Worm (Caenorhabditis elegans): Measurements from ENCODE around the gene T11B7.1.

The T11B7.1 gene

DNA sequence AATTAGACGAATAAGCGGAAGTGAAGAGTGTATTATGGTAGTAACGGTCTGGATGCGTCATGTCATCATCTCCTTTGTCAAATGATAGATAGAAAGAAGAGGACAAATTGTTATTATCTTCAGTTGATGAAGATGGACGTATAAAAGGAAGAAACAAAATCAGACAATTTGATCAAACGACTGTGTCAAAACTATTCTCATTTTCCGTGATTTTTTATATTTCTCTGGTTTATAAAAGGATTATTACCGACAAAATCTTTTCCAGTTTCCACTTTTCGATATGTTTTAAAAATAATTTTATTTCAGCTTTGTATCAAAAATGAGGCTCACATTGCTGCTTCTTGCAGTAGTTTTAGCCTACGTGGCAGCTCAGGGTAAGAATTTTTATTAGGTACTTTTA is 24.5 kb upstream of the T11B7.1 start, which contains the start of gene grsp-2:
Gene grsp-2, plus strand, starts transcription at position 301 of the 400 bp plus-strand sequence.
- no peak for TF ChIP-seq tbx-2 (tag; optimal IDR thresholded peaks at IDR 0.05)
- no peak for TF ChIP-seq hmg-11 (tag; optimal IDR thresholded peaks at IDR 0.05)
- no peak for TF ChIP-seq pha-4 (tag; optimal IDR thresholded peaks at IDR 0.05)
- no peak for TF ChIP-seq elt-3 (tag; optimal IDR thresholded peaks at IDR 0.05)
- no peak for TF ChIP-seq eor-1 (tag; optimal IDR thresholded peaks at IDR 0.05)
- TF ChIP-seq sea-2 (GFP tag; optimal IDR thresholded peaks at IDR 0.05) = no peak
- TF ChIP-seq nfya-1 (tag; optimal IDR thresholded peaks at IDR 0.05; ENCODE audit: insufficient read depth) = no peak
- no peak for TF ChIP-seq lsy-12 (tag; optimal IDR thresholded peaks at IDR 0.05)
- TF ChIP-seq nhr-67 (tag; optimal IDR thresholded peaks at IDR 0.05) = no peak

DNA sequence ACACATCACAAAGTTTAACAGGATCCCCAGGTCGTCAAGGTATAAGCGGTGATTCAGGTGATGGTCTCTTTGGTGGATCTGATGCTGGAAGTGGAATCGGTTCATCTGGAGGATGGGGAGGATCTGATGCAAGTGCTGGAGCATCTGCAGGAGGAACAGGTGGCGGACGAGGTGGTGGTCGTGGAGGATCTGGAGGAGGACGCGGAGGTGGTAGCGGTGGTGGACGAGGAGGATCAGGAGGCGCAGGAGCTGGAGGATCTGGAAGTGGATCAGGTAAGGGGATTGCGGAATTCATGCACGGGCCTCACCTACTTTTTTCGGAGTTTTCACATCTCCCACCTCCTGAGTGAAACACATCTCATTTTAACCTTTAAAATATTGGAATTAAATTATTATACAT is 23.9 kb upstream of the T11B7.1 start:
- no peak for TF ChIP-seq egl-5 (tag; optimal IDR thresholded peaks at IDR 0.05)
- TF ChIP-seq aly-2 (tag; optimal IDR thresholded peaks at IDR 0.05) = no peak
- TF ChIP-seq nhr-76 (tag; optimal IDR thresholded peaks at IDR 0.05) = no peak
- TF ChIP-seq nfya-1 (tag; optimal IDR thresholded peaks at IDR 0.05; ENCODE audit: insufficient read depth) = no peak
- TF ChIP-seq hmg-11 (tag; optimal IDR thresholded peaks at IDR 0.05) = no peak
- TF ChIP-seq mml-1 (tag; optimal IDR thresholded peaks at IDR 0.05) = no peak
- no peak for TF ChIP-seq pqm-1 (tag; optimal IDR thresholded peaks at IDR 0.05)
- no peak for TF ChIP-seq lsy-12 (tag; optimal IDR thresholded peaks at IDR 0.05)
- no peak for TF ChIP-seq daf-12 (tag; optimal IDR thresholded peaks at IDR 0.05)
- TF ChIP-seq fkh-2 (tag; optimal IDR thresholded peaks at IDR 0.05) = no peak
- TF ChIP-seq elt-3 (tag; optimal IDR thresholded peaks at IDR 0.05) = no peak
- no peak for TF ChIP-seq sea-2 (GFP tag; optimal IDR thresholded peaks at IDR 0.05)
- TF ChIP-seq nhr-28 (tag; optimal IDR thresholded peaks at IDR 0.05) = no peak
- no peak for TF ChIP-seq tbx-2 (tag; optimal IDR thresholded peaks at IDR 0.05)

DNA sequence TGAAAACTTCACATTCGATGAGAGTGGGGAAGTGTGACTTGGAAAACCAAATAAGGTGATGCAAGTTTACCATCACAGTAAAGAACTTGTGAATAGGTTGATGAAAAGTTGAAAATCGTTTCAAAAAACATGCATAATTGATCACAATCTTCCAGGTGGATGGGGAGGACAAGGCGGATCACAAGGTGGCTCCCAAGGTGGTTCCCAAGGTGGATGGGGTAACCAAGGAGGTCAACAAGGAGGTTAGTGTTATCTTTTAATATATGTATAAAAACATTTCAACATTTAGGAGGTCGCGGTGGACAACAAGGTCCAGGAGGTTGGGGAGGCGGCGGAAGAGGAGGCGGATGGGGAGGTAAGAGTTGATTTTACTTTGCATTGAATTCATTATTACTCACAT is 22.9 kb upstream of the T11B7.1 start, which contains the start of gene T28C6.10:
Gene T28C6.10, plus strand, starts transcription at position 301 of the 400 bp plus-strand sequence.
- TF ChIP-seq ztf-4 (tag; optimal IDR thresholded peaks at IDR 0.05) (no peak), fos-1 (tag; optimal IDR thresholded peaks at IDR 0.05) (no peak), nhr-43 (tag; optimal IDR thresholded peaks at IDR 0.05; ENCODE audit: poor library complexity, severe bottlenecking) (no peak)

DNA sequence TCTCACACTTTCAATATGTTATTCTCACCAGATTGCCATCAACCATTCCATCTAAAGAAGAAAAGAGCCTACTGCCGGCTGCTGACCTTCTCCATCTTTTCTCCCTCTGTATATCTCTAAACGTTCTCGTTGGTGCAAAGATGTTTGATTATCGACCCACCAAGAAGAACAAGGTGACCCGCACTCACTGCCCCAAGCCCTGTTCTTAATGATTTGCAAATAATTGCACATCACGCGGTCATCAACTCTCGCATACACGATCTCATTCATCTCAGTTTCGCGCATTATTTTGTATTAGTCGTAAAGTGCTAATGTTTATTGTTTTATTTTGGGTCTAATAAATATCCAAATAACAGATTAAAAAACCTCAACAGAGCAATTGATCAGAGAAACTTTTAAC is 21.0 kb upstream of the T11B7.1 start:
- no peak for TF ChIP-seq ZK546.5 (tag; optimal IDR thresholded peaks at IDR 0.05)
- no peak for TF ChIP-seq ztf-11 (tag; optimal IDR thresholded peaks at IDR 0.05)
- no peak for TF ChIP-seq skn-1 (tag; optimal IDR thresholded peaks at IDR 0.05)

DNA sequence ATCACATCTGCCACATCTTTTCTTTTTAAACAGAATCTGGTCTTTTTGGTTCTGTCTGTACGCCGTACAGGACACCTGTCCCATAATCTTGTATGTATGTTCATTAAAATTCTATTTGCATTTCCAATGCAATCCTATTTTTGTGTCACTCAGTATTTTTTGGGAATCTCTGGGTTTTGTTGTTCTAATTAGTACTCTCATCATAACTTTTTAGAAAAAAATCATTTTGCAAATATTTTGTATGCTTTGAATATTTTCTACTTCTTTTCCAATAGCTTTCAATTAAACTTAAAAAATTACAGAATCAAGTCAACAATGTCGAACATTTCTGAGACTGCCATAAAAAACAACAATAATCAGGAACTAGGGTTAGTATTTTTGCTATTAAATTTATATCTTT is 20.5 kb upstream of the T11B7.1 start, which contains the start of gene T28C6.3:
Gene T28C6.3, plus strand, starts transcription at position 301 of the 400 bp plus-strand sequence.
- TF ChIP-seq nfya-1 (tag; optimal IDR thresholded peaks at IDR 0.05; ENCODE audit: insufficient read depth) (no peak), R02D3.7 (tag; optimal IDR thresholded peaks at IDR 0.05) (no peak), ceh-82 (tag; optimal IDR thresholded peaks at IDR 0.05) (no peak), ZK546.5 (tag; optimal IDR thresholded peaks at IDR 0.05) (no peak), aly-2 (tag; optimal IDR thresholded peaks at IDR 0.05) (no peak), ama-1 (optimal IDR thresholded peaks at IDR 0.05) (no peak), ztf-4 (tag; optimal IDR thresholded peaks at IDR 0.05) (no peak)

DNA sequence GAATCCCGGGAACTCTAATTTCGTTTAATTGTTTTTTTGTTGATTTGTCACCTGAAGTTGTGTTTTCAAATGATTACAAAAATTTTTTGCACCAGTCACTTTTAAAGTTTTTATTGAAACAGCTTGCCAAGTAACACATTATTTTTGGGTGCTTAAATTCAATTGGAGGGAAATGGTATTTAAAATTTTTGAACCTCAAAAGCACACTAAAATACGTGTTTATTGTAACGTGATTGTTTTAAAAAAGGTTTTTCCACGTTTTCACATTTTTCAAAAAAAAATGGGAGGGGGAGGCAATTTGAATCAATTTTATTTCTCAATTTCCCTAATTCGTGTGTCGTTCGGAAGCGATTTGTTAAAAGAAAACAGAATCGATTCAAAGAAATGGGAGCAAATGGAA is 19.4 kb upstream of the T11B7.1 start, which contains the start of gene T28C6.5:
Gene T28C6.5, plus strand, starts transcription at position 301 of the 400 bp plus-strand sequence.
- TF ChIP-seq nhr-25 (tag; optimal IDR thresholded peaks at IDR 0.05) (no peak), nfya-1 (tag; optimal IDR thresholded peaks at IDR 0.05; ENCODE audit: insufficient read depth) (no peak), elt-2 (tag; optimal IDR thresholded peaks at IDR 0.05) (no peak), nhr-43 (tag; optimal IDR thresholded peaks at IDR 0.05; ENCODE audit: poor library complexity, severe bottlenecking) (no peak), hmg-11 (tag; optimal IDR thresholded peaks at IDR 0.05) (no peak), nhr-77 (tag; optimal IDR thresholded peaks at IDR 0.05) (no peak), ztf-11 (tag; optimal IDR thresholded peaks at IDR 0.05) (no peak), lin-39 (tag; optimal IDR thresholded peaks at IDR 0.05) (no peak), pha-4 (tag; optimal IDR thresholded peaks at IDR 0.05) (no peak), mml-1 (tag; optimal IDR thresholded peaks at IDR 0.05) (no peak)
